Fruit fly (Drosophila melanogaster) whole organism, adult: ENCODE results near the gene Akh.

Source experiments
- CG11617 ChIP-seq: fragments of 200-800 bp; sonication (Bioruptor generic); optimal IDR thresholded peaks from 2 replicates; lab custom pipeline; 2017; ENCODE audit warnings: mild to moderate bottlenecking, missing biosample characterization, missing genetic modification reagents, missing genetic modification characterization
- CG12768 ChIP-seq: fragments of 200-800 bp; sonication (Bioruptor generic); optimal IDR thresholded peaks from 2 replicates; lab custom pipeline; 2017; ENCODE audit warnings: missing biosample characterization, missing genetic modification characterization, mild to moderate bottlenecking, moderate library complexity, missing genetic modification reagents
- CG14711 ChIP-seq: fragments of 200-800 bp; sonication (Bioruptor generic); optimal IDR thresholded peaks from 2 replicates; lab custom pipeline; 2018; ENCODE audit warnings: missing biosample characterization, mild to moderate bottlenecking, missing genetic modification characterization, moderate library complexity
- CG1620 ChIP-seq: fragments of 200-800 bp; sonication (Bioruptor generic); optimal IDR thresholded peaks from 2 replicates; lab custom pipeline; 2016; ENCODE audit warnings: missing biosample characterization, missing genetic modification characterization
- CG33017 ChIP-seq: fragments of 200-800 bp; sonication (Bioruptor generic); optimal IDR thresholded peaks from 2 replicates; lab custom pipeline; 2018; ENCODE audit warnings: missing biosample characterization, mild to moderate bottlenecking, missing genetic modification characterization, moderate library complexity
- CG5204 ChIP-seq: fragments of 200-800 bp; sonication (Bioruptor generic); optimal IDR thresholded peaks from 2 replicates; lab custom pipeline; 2016; ENCODE audit warnings: missing biosample characterization, missing genetic modification characterization
- CG7045 ChIP-seq: fragments of 200-800 bp; sonication (Bioruptor generic); optimal IDR thresholded peaks from 2 replicates; lab custom pipeline; 2017; ENCODE audit warnings: missing biosample characterization, mild to moderate bottlenecking, missing genetic modification characterization
- CG7101 ChIP-seq: fragments of 200-800 bp; sonication (Bioruptor generic); optimal IDR thresholded peaks from 2 replicates; lab custom pipeline; 2018; ENCODE audit warnings: missing biosample characterization, mild to moderate bottlenecking, missing genetic modification characterization, moderate library complexity
- Clk ChIP-seq: fragments of 200-800 bp; sonication (Bioruptor generic); optimal IDR thresholded peaks from 2 replicates; lab custom pipeline; 2017; ENCODE audit warnings: missing biosample characterization, missing genetic modification characterization
- Crg-1 ChIP-seq: fragments of 200-800 bp; sonication (Bioruptor generic); optimal IDR thresholded peaks from 2 replicates; lab custom pipeline; 2016; ENCODE audit warnings: missing biosample characterization, missing genetic modification characterization
- Hr96 ChIP-seq: fragments of 200-800 bp; sonication (Bioruptor generic); optimal IDR thresholded peaks from 2 replicates; lab custom pipeline; 2016; ENCODE audit warnings: missing biosample characterization, missing genetic modification characterization
- Mnt ChIP-seq: fragments of 200-800 bp; sonication (Bioruptor generic); optimal IDR thresholded peaks from 2 replicates; lab custom pipeline; 2016; ENCODE audit warnings: missing biosample characterization, mild to moderate bottlenecking, missing genetic modification characterization
- bab1 ChIP-seq: fragments of 200-800 bp; sonication (Bioruptor generic); optimal IDR thresholded peaks from 3 replicates; lab custom pipeline; 2019; ENCODE audit warnings: missing biosample characterization, mild to moderate bottlenecking, missing genetic modification characterization, moderate library complexity
- cic ChIP-seq: fragments of 200-800 bp; sonication (Bioruptor generic); optimal IDR thresholded peaks from 2 replicates; lab custom pipeline; 2017; ENCODE audit warnings: missing biosample characterization, mild to moderate bottlenecking, missing genetic modification characterization, moderate library complexity
- cnc ChIP-seq, 2 experiments: fragments of >200 bp; optimal IDR thresholded peaks; 2 replicates each; lab custom pipeline; 2017
- kay ChIP-seq: fragments of 200-800 bp; sonication (Bioruptor generic); peaks from one replicate; lab custom pipeline; 2016; ENCODE audit warnings: missing biosample characterization, missing genetic modification characterization, borderline replicate concordance
- ovo ChIP-seq: fragments of 200-800 bp; sonication (Bioruptor generic); optimal IDR thresholded peaks from 2 replicates; lab custom pipeline; 2016; ENCODE audit warnings: missing biosample characterization, missing genetic modification characterization
- pad ChIP-seq: fragments of 200-800 bp; sonication (Bioruptor generic); optimal IDR thresholded peaks from 3 replicates; lab custom pipeline; 2017; ENCODE audit warnings: missing biosample characterization, missing genetic modification characterization, mild to moderate bottlenecking, moderate library complexity, missing genetic modification reagents
- tj ChIP-seq: fragments of 200-800 bp; sonication (Bioruptor generic); optimal IDR thresholded peaks from 3 replicates; lab custom pipeline; 2017; ENCODE audit warnings: missing biosample characterization, mild to moderate bottlenecking, missing genetic modification characterization, moderate library complexity
- toe ChIP-seq: fragments of 200-800 bp; sonication (Bioruptor generic); optimal IDR thresholded peaks from 2 replicates; lab custom pipeline; 2016; ENCODE audit warnings: missing biosample characterization, missing genetic modification characterization

Akh gene

DNA sequence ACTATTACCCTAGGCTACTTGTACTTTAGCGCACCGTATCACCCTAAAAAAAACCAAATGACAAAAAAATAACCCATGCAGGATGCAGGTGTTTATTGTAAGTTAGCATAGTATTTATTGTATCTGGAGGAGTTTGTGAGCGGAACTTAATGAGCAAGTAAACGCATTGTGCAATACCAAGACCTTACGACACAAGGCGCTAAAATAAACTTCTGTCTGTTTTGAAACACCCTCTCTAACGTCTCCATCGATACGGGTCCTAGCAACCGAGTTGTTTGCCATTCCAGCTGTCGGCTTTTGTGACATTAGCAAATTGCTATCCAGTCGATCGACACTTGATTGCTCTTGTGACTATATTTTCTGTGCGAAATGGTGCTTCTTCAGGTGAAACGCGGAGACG is 32.3 kb downstream of the Akh start, which contains the start of gene CG18675:
CG18675 (plus strand) TSS at position 301 of the 400 bp plus-strand sequence.
- TF ChIP-seq CG14711 (tag; lab: Kevin White, UChicago): no peak
- TF ChIP-seq CG11617 (GFP tag; lab: Kevin White, UChicago): no peak
- TF ChIP-seq ovo: no peak
- no peak for TF ChIP-seq CG1620 (GFP tag; lab: Kevin White, UChicago)

DNA sequence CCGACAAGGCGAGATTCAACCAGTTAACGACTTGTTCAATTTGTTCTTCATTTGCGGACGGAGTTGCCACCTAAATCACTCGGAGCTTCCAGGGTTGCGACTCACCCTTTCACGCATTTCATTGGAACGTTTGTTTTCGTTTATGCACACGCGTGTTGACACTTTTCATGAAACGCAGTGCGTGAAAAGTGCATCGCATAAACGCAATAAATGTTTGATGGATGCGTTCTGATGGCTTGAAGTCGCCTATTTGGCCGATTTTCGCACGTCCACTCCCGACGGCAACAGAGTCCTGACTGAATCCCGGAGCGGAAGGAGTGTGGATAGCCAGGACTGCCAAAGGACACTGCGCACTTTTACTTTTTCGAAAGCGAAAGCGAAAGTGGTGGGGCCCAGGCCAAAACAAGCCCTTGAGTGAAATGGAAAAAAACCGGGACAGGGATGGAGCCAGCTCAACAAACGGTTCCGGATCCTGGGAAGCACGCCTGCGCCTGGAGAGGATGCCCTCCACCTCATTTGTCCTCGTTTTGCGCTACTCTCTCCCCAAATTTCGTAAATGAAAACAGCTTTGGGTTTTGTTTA is 36.8 kb downstream of the Akh start, which contains the start of gene Teh4:
Teh4 (minus strand) TSS at position 290 of the 582 bp plus-strand sequence.
- TF ChIP-seq CG5204 (peak; percentile 27), Mnt (GFP tag; lab: Kevin White, UChicago) (no peak), cic (GFP tag; lab: Kevin White, UChicago) (no peak), CG7045 (GFP tag; lab: Kevin White, UChicago) (peak; percentile 0), CG1620 (GFP tag; lab: Kevin White, UChicago) (no peak), ovo (no peak), Crg-1 (GFP tag; lab: Kevin White, UChicago) (no peak), toe (GFP tag; lab: Kevin White, UChicago) (peak; percentile 8)

DNA sequence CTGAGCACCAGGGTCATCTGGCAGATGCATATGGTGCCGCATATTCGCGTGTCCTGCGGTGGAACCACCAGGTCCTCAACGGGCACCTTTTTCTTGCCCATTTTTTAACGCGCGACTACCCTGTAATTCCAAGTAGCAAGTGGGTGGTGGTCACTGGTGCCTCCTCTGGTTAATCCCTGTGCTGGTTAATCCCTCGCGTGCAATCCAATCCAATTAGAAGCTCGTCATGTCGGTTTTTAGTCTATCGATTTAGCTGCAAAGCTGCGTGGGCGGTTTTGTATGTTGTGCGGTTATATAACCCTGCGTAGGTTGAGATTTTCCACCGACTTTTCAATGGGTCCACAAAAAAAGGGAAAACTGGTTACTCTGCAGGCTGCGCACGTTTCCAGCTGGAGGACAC is 43.3 kb downstream of the Akh start, which contains the start of gene Teh3:
Teh3 (minus strand) TSS at position 101 of the 400 bp plus-strand sequence.
- TF ChIP-seq bab1 (GFP tag; lab: Kevin White, UChicago) (no peak), CG11617 (GFP tag; lab: Kevin White, UChicago) (no peak), tj (no peak), ovo (no peak), cnc (optimal IDR thresholded peaks at IDR 0.05; lab: Kevin White, UChicago) (no peak), kay (GFP tag; lab: Kevin White, UChicago) (no peak), CG7101 (tag; lab: Kevin White, UChicago) (no peak), CG12768 (no peak), Mnt (GFP tag; lab: Kevin White, UChicago) (no peak), Crg-1 (GFP tag; lab: Kevin White, UChicago) (no peak), cic (GFP tag; lab: Kevin White, UChicago) (no peak), CG14711 (tag; lab: Kevin White, UChicago) (no peak), CG5204 (no peak), CG33017 (tag; lab: Kevin White, UChicago) (no peak)

DNA sequence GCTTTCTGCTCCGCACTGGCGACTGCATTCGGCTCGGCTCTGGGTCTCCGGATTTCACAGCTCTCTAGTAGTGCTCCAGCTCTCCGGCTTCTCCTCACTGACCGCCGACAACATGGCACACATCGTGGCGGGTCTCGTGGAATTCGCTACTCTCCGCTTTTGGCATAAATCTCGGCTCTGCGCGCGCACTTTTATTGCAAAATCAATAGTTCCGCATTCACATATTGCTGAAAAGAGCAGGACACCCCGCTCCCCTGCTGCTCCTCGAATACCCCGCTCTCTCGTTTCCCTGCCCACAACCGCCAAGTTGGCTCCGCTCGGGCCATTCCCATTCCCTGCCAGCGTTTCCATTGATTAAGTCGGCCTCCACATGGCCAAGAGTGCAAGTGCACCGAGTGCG is 44.0 kb downstream of the Akh start:
- TF ChIP-seq cic (GFP tag; lab: Kevin White, UChicago): peak; percentile 74
- peak; percentile 85 for TF ChIP-seq Mnt (GFP tag; lab: Kevin White, UChicago)
- TF ChIP-seq CG7045 (GFP tag; lab: Kevin White, UChicago): no peak

DNA sequence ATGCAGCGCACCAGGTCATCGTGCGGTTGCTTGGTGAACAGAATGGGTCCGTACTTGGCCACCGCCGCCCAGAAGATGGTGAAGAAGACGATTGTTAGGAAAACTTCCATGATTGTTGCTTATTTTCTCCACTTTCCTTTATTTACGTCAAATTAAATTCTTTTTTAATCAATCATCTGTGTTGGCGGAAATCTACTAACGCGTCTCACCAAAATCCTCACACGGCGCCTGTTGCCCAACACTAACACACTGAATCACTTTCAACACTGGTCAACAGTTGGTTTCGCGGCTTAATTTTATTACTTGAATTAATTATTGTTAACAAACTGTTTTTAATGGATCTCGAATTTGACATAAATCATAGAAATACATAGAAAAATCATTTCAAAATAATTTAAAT is 45.4 kb downstream of the Akh start, which contains the start of gene VhaM9.7-c:
VhaM9.7-c (minus strand) TSS at position 207 of the 400 bp plus-strand sequence.
- TF ChIP-seq CG5204 (peak; percentile 48), kay (GFP tag; lab: Kevin White, UChicago) (no peak), CG33017 (tag; lab: Kevin White, UChicago) (peak; percentile 10), CG7101 (tag; lab: Kevin White, UChicago) (peak; percentile 70), toe (GFP tag; lab: Kevin White, UChicago) (peak; percentile 44), CG11617 (GFP tag; lab: Kevin White, UChicago) (no peak), Mnt (GFP tag; lab: Kevin White, UChicago) (peak; percentile 47), cnc (optimal IDR thresholded peaks at IDR 0.05; lab: Kevin White, UChicago) (no peak), pad (GFP tag; lab: Kevin White, UChicago) (peak; percentile 55), bab1 (GFP tag; lab: Kevin White, UChicago) (peak; percentile 18), CG7045 (GFP tag; lab: Kevin White, UChicago) (peak; percentile 46), Crg-1 (GFP tag; lab: Kevin White, UChicago) (peak; percentile 73), ovo (no peak), CG12768 (peak; percentile 46), Hr96 (GFP tag; lab: Kevin White, UChicago) (peak; percentile 55), tj (no peak), cic (GFP tag; lab: Kevin White, UChicago) (no peak), CG14711 (tag; lab: Kevin White, UChicago) (peak; percentile 50), CG1620 (GFP tag; lab: Kevin White, UChicago) (peak; percentile 78), Clk (GFP tag; lab: Kevin White, UChicago) (no peak)

DNA sequence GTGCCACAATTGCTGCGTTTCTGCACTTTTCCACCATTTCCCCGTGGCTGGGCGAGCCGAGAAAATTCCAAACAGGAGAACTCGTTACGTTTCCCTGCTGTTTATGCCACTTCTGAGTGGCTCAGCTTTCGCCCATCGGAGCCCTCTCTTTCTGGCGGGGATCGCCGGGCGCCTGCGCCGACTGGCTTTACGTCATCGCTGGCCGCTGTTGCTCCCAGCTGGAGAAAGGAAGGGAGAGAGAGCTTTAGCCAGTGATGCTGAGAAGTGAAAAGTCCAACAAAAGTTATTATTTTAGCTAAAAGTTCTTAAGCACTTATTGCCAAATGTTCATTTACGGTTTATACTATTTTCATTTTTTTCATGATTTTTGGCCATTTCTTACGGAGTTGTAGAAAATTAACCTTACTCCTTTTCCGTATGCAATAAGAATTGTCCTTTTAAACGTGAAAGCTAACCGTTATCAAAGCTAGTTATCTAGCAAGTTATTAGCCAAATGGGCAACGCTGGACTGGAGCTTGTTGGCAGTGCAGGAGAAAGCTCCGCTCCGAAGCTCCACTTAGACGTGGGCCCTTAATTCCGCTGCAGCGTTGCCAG is 46.8 kb downstream of the Akh start, which contains the start of the genes Teh2 and tipE:
Teh2 (minus strand) TSS at position 94 of the 594 bp plus-strand sequence.
tipE (plus strand) TSS at position 570 of the 594 bp plus-strand sequence.
- TF ChIP-seq Hr96 (GFP tag; lab: Kevin White, UChicago): no peak
- no peak for TF ChIP-seq CG14711 (tag; lab: Kevin White, UChicago)
- no peak for TF ChIP-seq tj
- TF ChIP-seq ovo: no peak
- TF ChIP-seq cnc (optimal IDR thresholded peaks at IDR 0.05; lab: Kevin White, UChicago): no peak
- no peak for TF ChIP-seq CG7045 (GFP tag; lab: Kevin White, UChicago)
- TF ChIP-seq CG12768: no peak
- no peak for TF ChIP-seq CG33017 (tag; lab: Kevin White, UChicago)
